Worm (Caenorhabditis elegans): Measurements from ENCODE around the gene chmp-7.

ce11 chrII:9083093-9083492 lies 28.3 kb downstream of the chmp-7 start, which contains the start of gene sysm-1:
- TF ChIP-seq sdz-38 (tag; optimal IDR thresholded peaks at IDR 0.05), result no peak
- no peak for TF ChIP-seq F23B12.7 (tag; optimal IDR thresholded peaks at IDR 0.05; ENCODE audit: insufficient read depth)
- TF ChIP-seq K11D2.4 (GFP tag; IDR thresholded peaks at IDR 0.05), result no peak
- TF ChIP-seq F37B4.10 (GFP tag; IDR thresholded peaks at IDR 0.05), result no peak
- TF ChIP-seq unc-62 (GFP tag; optimal IDR thresholded peaks at IDR 0.05), result no peak
- no peak for TF ChIP-seq hmg-1.2 (GFP tag; IDR thresholded peaks at IDR 0.05)
- no peak for TF ChIP-seq nfya-1 (tag; optimal IDR thresholded peaks at IDR 0.05; ENCODE audit: borderline replicate concordance, insufficient read depth)
- no peak for TF ChIP-seq die-1 (tag; optimal IDR thresholded peaks at IDR 0.05)
- TF ChIP-seq lag-1 (GFP tag; IDR thresholded peaks at IDR 0.05), result no peak
- TF ChIP-seq him-1 (tag; optimal IDR thresholded peaks at IDR 0.05), result no peak
- TF ChIP-seq hrde-1 (tag; optimal IDR thresholded peaks at IDR 0.05; ENCODE audit: borderline replicate concordance), result no peak
